Fruit fly (Drosophila melanogaster): ENCODE measurements around the gene REPTOR-BP.

REPTOR-BP gene

DNA sequence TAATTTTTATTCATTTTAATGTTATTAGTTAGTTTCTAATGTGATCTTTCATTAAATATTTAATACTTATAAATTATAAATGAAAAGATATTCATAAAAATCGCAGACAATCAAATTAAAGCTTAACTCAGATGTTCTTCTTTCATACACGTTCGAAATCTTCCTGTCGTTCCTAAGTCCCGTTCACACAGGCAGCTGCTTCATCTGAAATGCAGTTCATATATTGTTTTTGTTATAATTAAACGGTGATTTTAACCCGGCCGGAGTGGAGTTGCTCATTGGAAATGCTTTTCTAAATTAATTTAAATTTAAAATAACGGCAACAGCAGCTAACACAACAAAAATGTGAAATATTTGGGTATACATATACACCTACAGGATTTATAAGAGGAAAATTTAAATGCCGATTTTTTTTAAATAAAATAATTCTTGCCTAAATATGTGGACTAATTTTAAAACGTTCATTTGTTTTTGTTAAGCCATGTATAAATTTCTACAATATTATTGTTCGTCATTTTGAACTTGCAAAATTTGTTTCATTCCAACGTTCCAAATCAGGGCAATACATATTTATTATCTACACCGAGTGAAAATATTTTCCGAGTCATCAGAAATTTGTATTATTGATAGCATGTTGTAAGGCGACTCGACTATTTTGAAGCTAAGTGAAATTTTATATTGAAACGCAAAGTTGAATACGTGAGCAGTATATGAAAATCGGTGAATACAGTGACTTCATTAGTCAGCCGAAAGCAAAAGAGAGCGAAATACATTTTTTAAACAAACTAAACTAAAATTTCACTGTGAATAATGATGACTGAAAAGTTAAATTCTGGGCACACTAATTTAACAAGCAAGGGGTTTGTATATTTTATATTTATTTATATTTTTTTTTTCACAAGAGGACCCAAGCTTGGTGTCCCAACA lies 24.9 kb upstream of the REPTOR-BP start, which contains the start of gene me31B:
TSS of gene me31B (plus strand) at position 616 of the 927 bp plus-strand sequence.
- TF ChIP-seq noc (tag; optimal IDR thresholded peaks at IDR 0.05): no peak

DNA sequence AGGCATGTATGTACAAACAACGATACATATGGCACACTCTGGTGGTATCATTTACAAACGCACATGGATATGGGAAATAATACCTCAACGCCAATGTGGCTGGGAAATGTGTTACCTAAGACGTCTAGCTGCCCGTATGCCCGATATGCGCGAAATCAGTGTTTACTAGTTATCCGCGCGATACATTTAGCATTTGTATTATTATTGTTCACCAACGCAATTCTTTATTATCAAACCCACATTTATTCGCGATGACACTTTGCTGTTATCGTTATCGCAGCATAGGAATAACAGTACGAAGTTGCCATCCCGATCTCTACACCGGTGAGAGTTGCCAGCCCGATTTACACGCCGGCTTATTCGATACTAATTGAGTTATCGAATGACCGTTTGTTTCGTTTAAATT lies 17.1 kb upstream of the REPTOR-BP start, which contains the start of gene chico:
TSS of gene chico (minus strand) at position 294 of the 406 bp plus-strand sequence.
- TF ChIP-seq noc (tag; optimal IDR thresholded peaks at IDR 0.05): no peak

DNA sequence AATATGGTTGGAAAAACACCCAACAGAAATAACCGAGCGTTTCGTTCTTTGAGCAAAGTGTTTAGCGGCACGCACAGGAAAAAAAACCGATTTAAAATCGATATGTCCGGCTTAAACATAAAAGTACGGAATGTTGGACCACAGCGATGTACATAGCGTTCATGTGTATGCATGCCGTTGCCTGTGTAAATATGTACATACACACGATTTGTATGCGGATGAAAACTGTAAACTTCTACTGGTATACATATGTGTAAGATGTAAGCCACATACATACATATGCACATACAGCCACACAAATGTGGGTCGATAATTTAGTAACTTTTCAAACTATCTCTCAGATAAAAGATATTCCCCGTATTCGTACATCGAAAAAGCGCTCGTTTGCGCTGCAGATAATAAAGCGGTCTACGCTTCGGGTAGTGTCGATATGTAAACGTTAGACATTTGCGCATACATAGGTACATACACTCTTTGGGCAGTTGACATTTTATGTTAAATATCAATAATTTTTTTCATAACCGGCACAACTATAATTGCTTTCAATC lies 14.2 kb upstream of the REPTOR-BP start:
- TF ChIP-seq noc (tag; optimal IDR thresholded peaks at IDR 0.05): no peak

DNA sequence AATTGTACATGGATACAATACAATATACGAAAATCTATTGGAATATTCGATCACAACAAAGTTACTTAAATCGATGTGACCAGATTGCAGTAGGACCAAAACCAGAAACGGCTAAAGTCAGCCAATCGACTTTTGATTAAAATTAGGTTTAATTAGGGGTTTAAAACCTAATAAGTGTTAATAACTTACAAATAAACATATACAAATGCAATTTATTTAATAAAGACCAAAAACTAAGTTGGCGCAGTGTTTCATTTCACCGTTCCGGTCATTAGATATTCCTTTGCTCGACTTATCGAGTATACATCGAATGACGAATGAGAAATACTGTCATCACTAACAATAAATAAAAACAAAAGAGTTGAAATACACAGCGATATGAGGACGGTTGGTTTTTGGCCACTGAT lies 13.5 kb upstream of the REPTOR-BP start, which contains the start of the genes bsk and CG31717:
TSS of gene bsk (minus strand) at position 61 of the 407 bp plus-strand sequence.
TSS of gene CG31717 (plus strand) at position 297 of the 407 bp plus-strand sequence.
- TF ChIP-seq noc (tag; optimal IDR thresholded peaks at IDR 0.05): no peak

DNA sequence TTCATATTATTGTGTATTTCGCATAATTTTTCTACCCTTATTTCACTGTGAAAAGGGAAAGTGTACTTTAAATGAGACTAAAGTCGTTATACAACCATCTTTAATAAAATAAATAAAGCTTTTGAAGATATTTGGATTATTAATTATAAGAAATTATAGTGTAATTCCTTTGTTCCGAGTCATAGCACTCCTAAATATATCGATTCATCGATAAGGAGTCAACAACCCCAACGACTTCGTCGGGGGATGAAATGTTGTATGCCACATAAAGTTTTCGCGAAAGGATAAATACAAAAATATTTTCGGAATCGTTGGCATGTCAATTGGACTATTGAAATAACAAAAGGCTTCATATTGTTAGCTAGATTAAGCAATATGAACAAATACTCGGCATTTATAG lies 12.3 kb upstream of the REPTOR-BP start, which contains the start of gene Ror:
TSS of gene Ror (plus strand) at position 252 of the 400 bp plus-strand sequence.
- no peak for TF ChIP-seq noc (tag; optimal IDR thresholded peaks at IDR 0.05)

DNA sequence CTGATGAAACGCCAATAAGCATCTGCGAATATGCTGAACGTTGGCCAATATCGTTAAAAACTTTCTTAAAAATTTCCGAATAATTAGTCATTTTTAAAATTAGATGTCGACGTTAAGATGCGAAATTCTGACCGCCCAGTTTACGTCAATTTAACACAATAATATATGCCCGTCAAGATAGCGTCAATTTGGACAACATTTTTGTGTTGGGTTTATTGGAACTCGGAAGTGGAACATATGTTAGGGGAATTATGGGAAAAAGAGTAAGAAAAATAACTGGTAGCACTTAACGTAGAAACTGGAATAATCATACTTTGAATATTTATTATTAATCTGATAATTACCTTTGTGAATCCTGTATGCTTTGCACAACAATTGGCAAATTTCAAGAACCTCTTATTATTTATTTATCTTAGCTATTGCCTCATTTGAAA lies 8.2 kb upstream of the REPTOR-BP start, which contains the start of gene CG5676:
TSS of gene CG5676 (minus strand) at position 167 of the 434 bp plus-strand sequence.
- TF ChIP-seq noc (tag; optimal IDR thresholded peaks at IDR 0.05): no peak

DNA sequence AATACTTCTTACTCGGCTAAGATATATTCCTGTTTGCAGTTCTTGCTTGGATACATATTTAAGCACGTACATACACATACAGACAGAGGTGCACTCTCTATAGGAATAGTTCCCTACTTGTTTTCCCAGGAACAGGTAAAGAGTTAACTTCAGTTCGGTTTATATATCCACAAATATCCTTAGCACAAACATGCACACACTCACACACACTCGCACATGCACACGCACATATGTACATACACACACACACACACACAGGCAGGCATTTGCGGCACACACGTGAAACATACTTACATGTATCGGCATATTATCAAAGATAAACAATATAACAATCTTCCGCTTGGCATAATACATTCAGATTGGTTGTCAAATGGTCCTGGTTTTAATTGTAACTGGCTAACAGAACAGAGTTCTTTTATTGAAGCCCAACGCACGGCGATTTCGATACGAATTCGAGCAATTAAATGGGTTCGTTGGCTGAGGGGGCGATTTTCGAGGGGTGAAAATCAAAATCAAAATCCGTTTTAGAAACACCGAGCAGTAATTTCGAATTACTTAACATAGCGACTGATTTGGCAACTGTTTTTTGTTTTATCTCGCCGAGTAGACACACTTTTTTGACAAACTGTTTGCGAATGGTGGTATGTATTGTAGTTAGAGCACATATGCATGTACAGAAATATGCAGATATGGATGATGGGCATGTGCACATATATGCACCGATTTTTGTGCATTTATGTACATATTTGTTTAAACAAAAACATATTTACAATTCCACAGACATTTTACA lies 3.8 kb upstream of the REPTOR-BP start:
- TF ChIP-seq noc (tag; optimal IDR thresholded peaks at IDR 0.05): no peak

DNA sequence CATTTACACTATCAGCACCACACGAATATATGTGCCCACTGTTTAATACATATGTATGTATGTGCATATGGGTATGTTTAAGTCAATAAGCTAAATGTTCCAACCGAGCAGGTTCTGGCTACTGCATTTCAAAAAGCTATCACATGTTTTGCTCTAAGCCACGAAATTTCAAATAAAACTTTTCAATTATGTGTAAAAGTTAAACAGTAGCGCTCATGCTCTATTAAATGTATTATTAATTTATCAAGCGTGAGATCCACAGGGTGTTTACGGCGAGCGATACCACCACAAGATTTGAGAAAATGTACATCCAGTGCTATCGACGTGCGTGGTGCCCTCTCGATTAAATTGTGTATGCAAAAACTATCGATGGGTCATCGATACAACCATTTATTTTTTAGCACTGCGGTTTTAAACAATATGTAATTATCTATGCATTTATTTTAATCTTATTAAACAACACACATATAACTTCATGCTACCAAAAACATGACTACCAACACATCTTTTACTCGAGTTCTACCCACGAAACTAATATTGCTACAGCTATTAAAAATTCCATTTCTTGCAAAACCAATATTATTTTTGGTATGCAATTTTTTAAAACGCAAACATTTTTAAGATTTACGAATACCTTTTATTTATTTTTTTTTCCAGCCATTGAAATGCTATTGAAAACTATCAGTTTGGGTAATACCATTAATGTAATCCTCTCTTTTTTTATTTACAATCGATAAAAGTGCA lies 3.0 kb upstream of the REPTOR-BP start, which contains the start of gene Pten:
TSS of gene Pten (minus strand) at position 300 of the 744 bp plus-strand sequence.
- TF ChIP-seq noc (tag; optimal IDR thresholded peaks at IDR 0.05): no peak

DNA sequence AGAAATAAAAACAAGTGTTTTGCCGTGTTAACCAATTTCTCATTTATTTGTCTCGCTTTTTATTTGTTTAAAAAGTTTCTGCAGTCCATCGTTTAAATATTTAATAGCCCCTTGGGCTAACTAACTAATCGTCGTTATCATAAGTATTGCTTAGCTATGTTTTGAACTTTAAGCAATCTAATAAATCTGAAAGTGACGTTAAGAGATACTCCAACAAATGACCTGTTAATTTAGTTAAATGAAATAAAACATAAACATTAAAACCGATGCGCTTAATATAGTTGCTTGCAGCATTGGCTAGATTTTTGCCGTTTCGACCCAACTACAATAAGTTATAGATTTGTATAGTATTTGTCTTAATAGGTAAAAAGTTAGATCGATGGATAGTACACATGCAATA lies 2.2 kb upstream of the REPTOR-BP start:
- TF ChIP-seq noc (tag; optimal IDR thresholded peaks at IDR 0.05): no peak

DNA sequence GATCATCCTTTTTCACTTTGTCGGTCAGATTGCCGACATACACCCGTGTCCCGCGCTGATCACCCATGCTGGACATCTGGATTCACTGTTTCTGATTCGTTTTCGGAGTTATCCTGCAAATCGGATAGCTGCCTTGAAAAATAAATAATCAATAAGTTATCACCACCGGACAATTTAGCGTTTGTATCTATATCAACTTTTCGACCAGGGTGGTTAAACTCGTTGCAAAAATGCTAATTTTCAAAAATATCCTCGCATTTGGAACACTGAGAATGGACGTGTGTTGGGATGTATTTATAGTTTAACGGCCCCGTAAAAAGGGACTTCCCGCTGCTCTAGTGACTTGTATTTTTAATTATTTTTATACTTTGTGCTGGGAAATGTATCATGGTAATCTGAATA lies 581 bp upstream of the REPTOR-BP start, which contains the start of gene Rsf1:
TSS of gene Rsf1 (minus strand) at position 212 of the 402 bp plus-strand sequence.
- TF ChIP-seq noc (tag; optimal IDR thresholded peaks at IDR 0.05): no peak

DNA sequence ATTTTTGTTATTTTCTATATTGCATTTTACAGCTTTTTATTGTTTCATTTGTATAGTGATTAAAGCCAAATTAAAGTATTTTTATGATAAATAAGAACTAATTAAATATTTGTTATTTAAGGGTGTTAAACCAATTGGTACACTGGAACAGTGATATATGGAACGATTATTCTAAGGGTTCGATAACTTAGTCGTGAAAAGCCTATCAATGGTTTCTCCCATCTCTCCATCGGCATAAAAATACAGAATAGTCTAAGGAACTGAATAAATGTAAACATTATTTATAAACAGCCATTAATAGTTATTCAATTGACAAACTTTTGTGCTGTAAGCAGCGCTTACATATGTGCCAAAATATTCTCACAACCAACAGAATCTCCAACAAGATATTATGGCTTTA lies 1.2 kb downstream of the REPTOR-BP start, which contains the start of gene Mob3:
TSS of gene Mob3 (plus strand) at position 208 of the 400 bp plus-strand sequence.
- TF ChIP-seq noc (tag; optimal IDR thresholded peaks at IDR 0.05): no peak

DNA sequence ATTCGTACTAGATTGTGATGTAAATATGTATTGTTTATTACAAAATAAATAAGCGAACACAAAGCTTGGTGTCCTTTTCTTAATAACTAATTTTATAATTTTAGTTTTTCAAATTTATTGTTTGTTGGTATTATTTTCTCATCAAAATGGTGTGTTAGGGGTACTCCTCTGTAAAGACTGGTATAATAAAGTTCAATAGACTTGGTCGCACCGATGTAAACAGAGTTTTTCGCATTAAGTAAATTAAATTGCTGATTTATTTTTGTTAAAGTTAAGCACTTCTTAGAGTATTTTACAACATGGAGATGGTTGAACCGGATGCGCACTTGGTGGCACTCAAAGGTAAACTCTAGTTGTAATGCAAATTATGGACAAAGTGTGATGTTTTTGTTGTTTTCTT lies 2.6 kb downstream of the REPTOR-BP start, which contains the start of gene CG4953:
TSS of gene CG4953 (plus strand) at position 193 of the 400 bp plus-strand sequence.
- no peak for TF ChIP-seq noc (tag; optimal IDR thresholded peaks at IDR 0.05)

DNA sequence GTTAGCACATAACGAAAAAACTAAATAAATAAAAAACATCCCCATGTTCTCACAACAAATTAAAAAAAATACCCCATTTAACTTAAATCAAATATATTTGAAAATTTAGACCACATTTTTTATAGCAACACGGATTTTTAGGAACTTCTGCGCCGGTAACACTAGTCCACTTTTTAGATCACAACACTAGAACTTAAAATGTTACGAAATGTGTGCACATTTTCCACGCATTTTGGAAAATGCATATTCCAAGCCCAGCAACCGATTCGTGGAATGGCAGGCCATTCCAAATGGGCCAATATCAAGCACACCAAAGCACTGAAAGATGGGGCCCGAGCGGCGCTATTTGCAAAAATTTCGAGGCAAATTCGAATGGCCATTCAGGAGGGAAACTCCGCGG lies 4.8 kb downstream of the REPTOR-BP start, which contains the start of gene CG4957:
TSS of gene CG4957 (plus strand) at position 185 of the 400 bp plus-strand sequence.
- no peak for TF ChIP-seq noc (tag; optimal IDR thresholded peaks at IDR 0.05)

DNA sequence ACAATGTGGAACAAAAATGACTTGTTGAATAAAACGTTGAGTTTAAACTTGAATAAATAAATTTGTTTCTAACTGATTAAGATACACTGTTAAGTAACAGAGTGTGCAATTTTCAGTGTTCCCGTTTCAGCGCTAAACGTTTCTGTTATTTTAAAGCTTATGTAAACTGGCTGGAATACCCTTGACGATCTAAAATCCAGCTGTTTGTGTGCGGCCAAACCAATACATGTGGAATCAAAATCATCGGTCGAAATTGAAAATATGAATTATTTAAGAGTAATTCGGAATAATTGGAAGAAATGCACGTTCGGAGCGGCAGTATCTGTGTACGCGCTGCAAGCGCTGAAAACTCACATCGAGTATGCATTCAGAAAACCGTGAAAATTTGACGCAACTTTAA lies 5.9 kb downstream of the REPTOR-BP start, which contains the start of gene Mulk:
TSS of gene Mulk (plus strand) at position 198 of the 400 bp plus-strand sequence.
- TF ChIP-seq noc (tag; optimal IDR thresholded peaks at IDR 0.05): no peak

All from whole organism, larva.